Fruit fly (Drosophila melanogaster) whole organism, embryonic: ENCODE data around the gene Tsc1.
A peak's percentile ranks its signal among the peaks of the same experiment; 100 is the strongest.

Experiments
- Bgb ChIP-seq: fragments of 200-800 bp; sonication (Bioruptor generic); IDR thresholded peaks from 2 replicates; pipeline ENCODE4 v1.3.6; 2022; ENCODE audit warnings: missing biosample characterization, missing genetic modification characterization; ENCODE audit not compliant: partially characterized antibody
- CG10979 ChIP-seq: fragments of 200-800 bp; sonication (Bioruptor generic); optimal IDR thresholded peaks from 2 replicates; lab custom pipeline; 2018; ENCODE audit warnings: missing biosample characterization, mild to moderate bottlenecking, missing genetic modification characterization, moderate library complexity
- CG11093 ChIP-seq: fragments of 200-800 bp; sonication (Bioruptor generic); IDR thresholded peaks from 3 replicates; pipeline ENCODE4 v1.3.6; 2022; ENCODE audit warnings: missing biosample characterization, missing genetic modification characterization
- CG11456 ChIP-seq: fragments of 200-800 bp; sonication (Bioruptor generic); IDR thresholded peaks from 3 replicates; pipeline ENCODE4 v1.3.6; 2022; ENCODE audit warnings: missing biosample characterization, missing genetic modification characterization
- CG13296 ChIP-seq: fragments of 200-800 bp; sonication (Bioruptor generic); optimal IDR thresholded peaks from 3 replicates; lab custom pipeline; 2018; ENCODE audit warnings: missing biosample characterization, mild to moderate bottlenecking, missing genetic modification characterization
- CG14050 ChIP-seq: fragments of 200-800 bp; sonication (Bioruptor generic); IDR thresholded peaks from 3 replicates; pipeline ENCODE4 v1.3.6; 2022; ENCODE audit warnings: missing biosample characterization, missing genetic modification characterization
- CG14965 ChIP-seq: fragments of 200-800 bp; sonication (Bioruptor generic); optimal IDR thresholded peaks from 2 replicates; lab custom pipeline; 2016; ENCODE audit warnings: missing biosample characterization, missing genetic modification characterization, borderline replicate concordance
- CG1603 ChIP-seq: fragments of 200-800 bp; sonication (Bioruptor generic); optimal IDR thresholded peaks from 2 replicates; lab custom pipeline; 2019; ENCODE audit warnings: missing biosample characterization, mild to moderate bottlenecking, missing genetic modification characterization, moderate library complexity
- CG17328 ChIP-seq: fragments of 200-800 bp; sonication (Bioruptor generic); IDR thresholded peaks from 2 replicates; pipeline ENCODE4 v1.3.6; 2022; ENCODE audit warnings: missing biosample characterization, missing genetic modification characterization
- CG17359 ChIP-seq: fragments of 200-800 bp; sonication (Bioruptor generic); optimal IDR thresholded peaks from 3 replicates; lab custom pipeline; 2018; ENCODE audit warnings: missing biosample characterization, mild to moderate bottlenecking, missing genetic modification characterization, moderate library complexity
- CG17802 ChIP-seq: fragments of 200-800 bp; sonication (Bioruptor generic); optimal IDR thresholded peaks from 2 replicates; lab custom pipeline; 2018; ENCODE audit warnings: missing biosample characterization, mild to moderate bottlenecking, missing genetic modification characterization, moderate library complexity
- CG18262 ChIP-seq: fragments of 200-800 bp; optimal IDR thresholded peaks from 3 replicates; lab custom pipeline; 2019; ENCODE audit warnings: missing biosample characterization, mild to moderate bottlenecking, missing genetic modification characterization, moderate library complexity
- CG18764 ChIP-seq: fragments of 200-800 bp; sonication (Bioruptor generic); optimal IDR thresholded peaks from 3 replicates; lab custom pipeline; 2016; ENCODE audit warnings: missing biosample characterization, missing genetic modification characterization
- CG2678 ChIP-seq: fragments of 200-800 bp; sonication (Bioruptor generic); optimal IDR thresholded peaks from 3 replicates; lab custom pipeline; 2019; ENCODE audit warnings: missing biosample characterization, mild to moderate bottlenecking, missing genetic modification characterization, moderate library complexity
- CG34376 ChIP-seq: fragments of 200-800 bp; sonication (Bioruptor generic); optimal IDR thresholded peaks from 2 replicates; lab custom pipeline; 2018; ENCODE audit warnings: missing biosample characterization, mild to moderate bottlenecking, missing genetic modification characterization
- CG3847 ChIP-seq: fragments of 200-800 bp; sonication (Bioruptor generic); IDR thresholded peaks from 2 replicates; pipeline ENCODE4 v1.3.6; 2022; ENCODE audit warnings: missing biosample characterization, missing genetic modification characterization
- CG4854 ChIP-seq: fragments of 200-800 bp; sonication (Bioruptor generic); optimal IDR thresholded peaks from 2 replicates; lab custom pipeline; 2016; ENCODE audit warnings: missing biosample characterization, missing genetic modification characterization, inconsistent platforms
- CG5180 ChIP-seq: fragments of 200-800 bp; sonication (Bioruptor generic); optimal IDR thresholded peaks from 3 replicates; lab custom pipeline; 2017; ENCODE audit warnings: missing biosample characterization, missing genetic modification characterization, mild to moderate bottlenecking, moderate library complexity, missing genetic modification reagents
- CG8359 ChIP-seq: fragments of 200-800 bp; sonication (Bioruptor generic); optimal IDR thresholded peaks from 2 replicates; lab custom pipeline; 2017; ENCODE audit warnings: missing biosample characterization, mild to moderate bottlenecking, missing genetic modification characterization, borderline replicate concordance
- CG8388 ChIP-seq: fragments of 200-800 bp; sonication (Bioruptor generic); optimal IDR thresholded peaks from 2 replicates; lab custom pipeline; 2019; ENCODE audit warnings: missing biosample characterization, mild to moderate bottlenecking, missing genetic modification characterization, moderate library complexity
- D ChIP-seq, 2 experiments: fragments of 200-800 bp in 1 of 2; fragments of >200 bp in 1 of 2; sonication (Bioruptor generic) in 1 of 2; optimal IDR thresholded peaks; 2 replicates in 1 of 2; 3 replicates in 1 of 2; lab custom pipeline; 2017; ENCODE audit warnings: mild to moderate bottlenecking in 1 of 2, missing biosample characterization in 1 of 2, missing genetic modification characterization in 1 of 2, missing genetic modification reagents in 1 of 2
- Dp ChIP-seq: fragments of 200-800 bp; sonication (Bioruptor generic); optimal IDR thresholded peaks from 2 replicates; lab custom pipeline; 2018; ENCODE audit warnings: missing biosample characterization, mild to moderate bottlenecking, missing genetic modification characterization, moderate library complexity
- Ets97D ChIP-seq: fragments of 200-800 bp; sonication (Bioruptor generic); optimal IDR thresholded peaks from 3 replicates; lab custom pipeline; 2016; ENCODE audit warnings: missing biosample characterization, missing genetic modification characterization
- Mad ChIP-seq: fragments of 200-800 bp; sonication (Bioruptor generic); optimal IDR thresholded peaks from 2 replicates; lab custom pipeline; 2016; ENCODE audit warnings: missing biosample characterization, missing genetic modification characterization
- NFAT ChIP-seq: fragments of 200-800 bp; sonication (Bioruptor generic); IDR thresholded peaks from 2 replicates; pipeline ENCODE4 v1.3.6; 2022; ENCODE audit warnings: missing biosample characterization, missing genetic modification characterization
- Oaz ChIP-seq: fragments of 200-800 bp; sonication (Bioruptor generic); IDR thresholded peaks from 2 replicates; pipeline ENCODE4 v1.3.6; 2022; ENCODE audit warnings: missing biosample characterization, missing genetic modification characterization
- Ptx1 ChIP-seq: fragments of 200-800 bp; sonication (Bioruptor generic); IDR thresholded peaks from 2 replicates; pipeline ENCODE4 v1.3.6; 2022; ENCODE audit warnings: missing biosample characterization, missing genetic modification characterization
- Rfx ChIP-seq: fragments of 200-800 bp; sonication (Bioruptor generic); IDR thresholded peaks from 2 replicates; pipeline ENCODE4 v1.3.6; 2022; ENCODE audit warnings: missing biosample characterization, missing genetic modification characterization
- Sin3A ChIP-seq: fragments of >200 bp; optimal IDR thresholded peaks from 2 replicates; lab custom pipeline; 2018
- Sox102F ChIP-seq: fragments of 200-800 bp; sonication (Bioruptor generic); optimal IDR thresholded peaks from 2 replicates; lab custom pipeline; 2018; ENCODE audit warnings: missing biosample characterization, mild to moderate bottlenecking, missing genetic modification characterization, moderate library complexity
- Tbp ChIP-seq: fragments of >200 bp; optimal IDR thresholded peaks from 2 replicates; lab custom pipeline; 2018; ENCODE audit warnings: missing biosample characterization, missing genetic modification characterization
- ac ChIP-seq: fragments of 200-800 bp; sonication (Bioruptor generic); optimal IDR thresholded peaks from 3 replicates; lab custom pipeline; 2017; ENCODE audit warnings: missing biosample characterization, mild to moderate bottlenecking, missing genetic modification characterization
- ase ChIP-seq: fragments of 200-800 bp; sonication (Bioruptor generic); IDR thresholded peaks from 3 replicates; pipeline ENCODE4 v1.3.6; 2022; ENCODE audit warnings: missing biosample characterization, missing genetic modification characterization
- br ChIP-seq: fragments of >200 bp; optimal IDR thresholded peaks from 2 replicates; lab custom pipeline; 2017
- chif ChIP-seq, 2 experiments: fragments of 200-800 bp; sonication (Bioruptor generic); optimal IDR thresholded peaks; 3 replicates each; lab custom pipeline; 2016; ENCODE audit warnings: missing biosample characterization in 2 of 2, missing genetic modification characterization in 2 of 2
- chn ChIP-seq: fragments of 200-800 bp; sonication (Bioruptor generic); optimal IDR thresholded peaks from 2 replicates; lab custom pipeline; 2016; ENCODE audit warnings: missing biosample characterization, missing genetic modification characterization
- corto ChIP-seq: fragments of 200-800 bp; sonication (Bioruptor generic); optimal IDR thresholded peaks from 2 replicates; lab custom pipeline; 2016; ENCODE audit warnings: missing biosample characterization, mild to moderate bottlenecking, missing genetic modification characterization, moderate library complexity
- dmrt99B ChIP-seq: fragments of 200-800 bp; sonication (Bioruptor generic); optimal IDR thresholded peaks from 2 replicates; lab custom pipeline; 2018; ENCODE audit warnings: missing biosample characterization, mild to moderate bottlenecking, missing genetic modification characterization, moderate library complexity
- ewg ChIP-seq: fragments of 200-800 bp; sonication (Bioruptor generic); optimal IDR thresholded peaks from 3 replicates; lab custom pipeline; 2017; ENCODE audit warnings: mild to moderate bottlenecking, missing biosample characterization, missing genetic modification reagents, missing genetic modification characterization
- gem ChIP-seq: fragments of 200-800 bp; sonication (Bioruptor generic); optimal IDR thresholded peaks from 2 replicates; lab custom pipeline; 2019; ENCODE audit warnings: missing biosample characterization, mild to moderate bottlenecking, missing genetic modification characterization, moderate library complexity
- gro ChIP-seq: fragments of 200-800 bp; sonication (Bioruptor generic); optimal IDR thresholded peaks from 2 replicates; lab custom pipeline; 2016; ENCODE audit warnings: missing biosample characterization, missing genetic modification characterization
- ind ChIP-seq: fragments of 200-800 bp; sonication (Bioruptor generic); optimal IDR thresholded peaks from 3 replicates; lab custom pipeline; 2016; ENCODE audit warnings: missing biosample characterization, missing genetic modification characterization
- inv ChIP-seq: fragments of 200-800 bp; sonication (Bioruptor generic); IDR thresholded peaks from 2 replicates; pipeline ENCODE4 v1.3.6; 2022; ENCODE audit warnings: missing biosample characterization, missing genetic modification characterization; ENCODE audit not compliant: partially characterized antibody
- lab ChIP-seq: fragments of 200-800 bp; sonication (Bioruptor generic); optimal IDR thresholded peaks from 3 replicates; lab custom pipeline; 2017; ENCODE audit warnings: missing biosample characterization, missing genetic modification characterization, mild to moderate bottlenecking, moderate library complexity, missing genetic modification reagents
- maf-S ChIP-seq: fragments of 200-800 bp; sonication (Bioruptor generic); optimal IDR thresholded peaks from 2 replicates; lab custom pipeline; 2016; ENCODE audit warnings: missing biosample characterization, missing genetic modification characterization
- odd ChIP-seq: fragments of 200-800 bp; sonication (Bioruptor generic); optimal IDR thresholded peaks from 2 replicates; lab custom pipeline; 2017; ENCODE audit warnings: missing biosample characterization, mild to moderate bottlenecking, missing genetic modification characterization
- sens ChIP-seq: fragments of 200-800 bp; sonication (Bioruptor generic); peaks from one replicate; lab custom pipeline; 2016; ENCODE audit warnings: missing biosample characterization, missing genetic modification characterization
- sim ChIP-seq: fragments of 200-800 bp; sonication (Bioruptor generic); IDR thresholded peaks from 2 replicates; pipeline ENCODE4 v1.3.6; 2022; ENCODE audit warnings: missing biosample characterization, missing genetic modification characterization
- tap ChIP-seq: fragments of 200-800 bp; optimal IDR thresholded peaks from 3 replicates; lab custom pipeline; 2019; ENCODE audit warnings: missing biosample characterization, mild to moderate bottlenecking, missing genetic modification characterization, moderate library complexity
- trem ChIP-seq: fragments of 200-800 bp; optimal IDR thresholded peaks from 3 replicates; lab custom pipeline; 2019; ENCODE audit warnings: missing biosample characterization, mild to moderate bottlenecking, missing genetic modification characterization, moderate library complexity

Gene Tsc1

DNA sequence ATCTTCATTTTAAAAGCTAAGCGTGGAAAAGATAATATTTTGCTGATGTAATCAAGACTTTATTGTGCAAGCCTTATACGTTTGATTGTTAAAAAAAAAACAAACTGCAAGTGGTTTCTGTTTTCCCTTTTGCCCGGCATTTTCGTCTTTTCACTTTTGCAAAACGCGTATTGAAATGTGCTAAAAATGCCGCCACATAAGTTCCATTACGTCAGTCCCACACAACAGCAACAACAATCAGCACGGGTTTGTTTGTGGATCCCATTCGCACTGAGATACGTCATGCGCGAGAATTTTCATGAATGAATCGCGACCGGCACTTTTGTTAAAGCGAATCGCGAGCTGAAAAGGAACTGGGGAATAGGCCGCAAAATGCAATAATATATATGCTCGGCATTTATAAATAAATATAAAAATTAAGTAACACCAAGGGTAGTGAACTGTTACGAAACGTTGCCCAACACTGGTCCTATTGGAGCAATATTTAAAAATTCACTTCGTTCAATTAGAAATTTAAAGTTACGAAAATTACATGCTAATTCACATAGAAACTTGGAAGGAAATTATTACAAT, 24.0 kb upstream of the Tsc1 start (continued):
- TF ChIP-seq CG13296 (GFP tag; lab: Kevin White, UChicago) (peak; percentile 46), ewg (GFP tag; lab: Kevin White, UChicago) (peak; percentile 84), CG14050 (GFP tag; lab: Robert Waterston, UW) (no peak), br (lab: Kevin White, UChicago) (no peak), Rfx (GFP tag; lab: Robert Waterston, UW) (no peak), Sin3A (lab: Kevin White, UChicago) (no peak), Dp (GFP tag; lab: Kevin White, UChicago) (peak; percentile 76), gem (tag; lab: Kevin White, UChicago) (peak; percentile 51), inv (GFP tag; lab: Robert Waterston, UW) (no peak), Sox102F (peak; percentile 60), odd (peak; percentile 6), tap (tag; lab: Kevin White, UChicago) (peak; percentile 47), Oaz (GFP tag; lab: Robert Waterston, UW) (no peak), D (optimal IDR thresholded peaks at IDR 0.05; lab: Kevin White, UChicago) (no peak), D (GFP tag; optimal IDR thresholded peaks at IDR 0.05; lab: Kevin White, UChicago) (peak; percentile 30), CG17359 (tag; lab: Kevin White, UChicago) (peak; percentile 65), sens (peak; percentile 91), dmrt99B (tag; lab: Kevin White, UChicago) (peak; percentile 47), ase (GFP tag; lab: Robert Waterston, UW) (no peak), lab (peak; percentile 80), CG34376 (GFP tag; lab: Kevin White, UChicago) (no peak), CG3847 (GFP tag; lab: Robert Waterston, UW) (no peak), gro (GFP tag; lab: Kevin White, UChicago) (peak; percentile 69), CG10979 (tag; lab: Kevin White, UChicago) (peak; percentile 55), NFAT (GFP tag; lab: Robert Waterston, UW) (no peak), CG18764 (GFP tag; lab: Kevin White, UChicago) (peak; percentile 42), CG8359 (no peak), sim (no peak), Ets97D (GFP tag; lab: Kevin White, UChicago) (peak; percentile 22), CG18262 (tag; lab: Kevin White, UChicago) (peak; percentile 33), ac (GFP tag; lab: Kevin White, UChicago) (no peak), CG17802 (tag; lab: Kevin White, UChicago) (no peak), corto (GFP tag; lab: Kevin White, UChicago) (peak; percentile 82), maf-S (GFP tag; lab: Kevin White, UChicago) (no peak), CG14965 (GFP tag; lab: Kevin White, UChicago) (no peak), Mad (GFP tag; lab: Kevin White, UChicago) (peak; percentile 49), ind (GFP tag; lab: Kevin White, UChicago) (peak; percentile 42), CG11093 (GFP tag; lab: Robert Waterston, UW) (no peak), trem (tag; lab: Kevin White, UChicago) (no peak), Ptx1 (GFP tag; lab: Robert Waterston, UW) (no peak), CG11456 (no peak), CG2678 (peak; percentile 46), CG5180 (GFP tag; lab: Kevin White, UChicago) (peak; percentile 16), Tbp (GFP tag; lab: Kevin White, UChicago) (no peak), CG4854 (GFP tag; lab: Kevin White, UChicago) (peak; percentile 60), chn (peak; percentile 41), CG8388 (peak; percentile 0), CG1603 (tag; lab: Kevin White, UChicago) (peak; percentile 52), CG17328 (GFP tag; lab: Robert Waterston, UW) (no peak), Bgb (GFP tag; lab: Robert Waterston, UW) (no peak), chif (GFP tag; optimal IDR thresholded peaks at IDR 0.05; lab: Kevin White, UChicago) (peak in 1 of 2 experiments; percentile 9)
